Worm (Caenorhabditis elegans) whole organism, L2 larva: ENCODE measurements around the gene F22F4.5.
A peak's percentile ranks its signal among the peaks of the same experiment; 100 is the strongest.

ENCODE experiments used
- C34F6.9 ChIP-seq: fragments of 150-350 bp; optimal IDR thresholded peaks from 2 replicates; lab custom pipeline; 2014; ENCODE audit warnings: missing biosample characterization, missing genetic modification characterization
- Y55F3AM.14 ChIP-seq: fragments of 200-800 bp; sonication (Bioruptor generic); optimal IDR thresholded peaks from 2 replicates; lab custom pipeline; 2018; ENCODE audit warnings: mild to moderate bottlenecking, missing genetic modification characterization, missing compliant biosample characterization
- ZK546.5 ChIP-seq: sonication (generic microtip); optimal IDR thresholded peaks from 2 replicates; lab custom pipeline; 2017; ENCODE audit warnings: missing biosample characterization, missing genetic modification characterization
- alr-1 ChIP-seq: fragments of 150-350 bp; optimal IDR thresholded peaks from 2 replicates; lab custom pipeline; 2014; ENCODE audit warnings: missing biosample characterization, missing genetic modification characterization
- aly-2 ChIP-seq: fragments of 150-350 bp; optimal IDR thresholded peaks from 2 replicates; lab custom pipeline; 2014; ENCODE audit warnings: missing biosample characterization, missing genetic modification characterization
- ama-1 ChIP-seq: fragments of 150-350 bp; optimal IDR thresholded peaks from 2 replicates; lab custom pipeline; 2018; ENCODE audit warnings: inconsistent platforms
- blmp-1 ChIP-seq: sonication (generic microtip); optimal IDR thresholded peaks from 2 replicates; lab custom pipeline; 2017; ENCODE audit warnings: missing genetic modification characterization, mild to moderate bottlenecking, missing compliant biosample characterization, antibody characterized with exemption, moderate library complexity; ENCODE audit not compliant: insufficient read depth
- ceh-16 ChIP-seq: fragments of 150-350 bp; optimal IDR thresholded peaks from 2 replicates; lab custom pipeline; 2014; ENCODE audit warnings: missing biosample characterization, missing genetic modification characterization
- crh-2 ChIP-seq: sonication (generic microtip); optimal IDR thresholded peaks from 2 replicates; lab custom pipeline; 2017; ENCODE audit warnings: missing biosample characterization, missing genetic modification characterization
- dmd-4 ChIP-seq: sonication (generic microtip); optimal IDR thresholded peaks from 2 replicates; lab custom pipeline; 2017; ENCODE audit warnings: missing biosample characterization, missing genetic modification characterization
- egl-27 ChIP-seq: sonication (generic microtip); optimal IDR thresholded peaks from 3 replicates; lab custom pipeline; 2017; ENCODE audit warnings: missing biosample characterization, missing genetic modification reagents, missing genetic modification characterization
- elt-1 ChIP-seq: fragments of 150-350 bp; optimal IDR thresholded peaks from 2 replicates; lab custom pipeline; 2014; ENCODE audit warnings: missing biosample characterization, missing genetic modification characterization
- fos-1 ChIP-seq: fragments of 150-350 bp; optimal IDR thresholded peaks from 2 replicates; lab custom pipeline; 2014; ENCODE audit warnings: missing biosample characterization, missing genetic modification characterization
- gmeb-1 ChIP-seq: fragments of 150-350 bp; optimal IDR thresholded peaks from 2 replicates; lab custom pipeline; 2014; ENCODE audit warnings: missing biosample characterization, missing genetic modification characterization
- lin-11 ChIP-seq: fragments of 150-350 bp; sonication (generic microtip); optimal IDR thresholded peaks from 2 replicates; lab custom pipeline; 2014; ENCODE audit warnings: missing biosample characterization, missing genetic modification characterization, inconsistent platforms, mixed read lengths
- mab-5 ChIP-seq: fragments of 150-350 bp; optimal IDR thresholded peaks from 2 replicates; lab custom pipeline; 2014; ENCODE audit warnings: missing biosample characterization, missing genetic modification characterization
- mbf-1 ChIP-seq: sonication (generic microtip); optimal IDR thresholded peaks from 2 replicates; lab custom pipeline; 2017; ENCODE audit warnings: missing biosample characterization, missing genetic modification characterization
- mdl-1 ChIP-seq, 2 experiments: fragments of 150-350 bp in 1 of 2; sonication (generic microtip) in 1 of 2; optimal IDR thresholded peaks; 2 replicates each; lab custom pipeline; 2017; ENCODE audit warnings: missing biosample characterization in 2 of 2, missing genetic modification characterization in 2 of 2
- nhr-11 ChIP-seq: fragments of 150-350 bp; optimal IDR thresholded peaks from 2 replicates; lab custom pipeline; 2014; ENCODE audit warnings: missing biosample characterization, missing genetic modification characterization
- nhr-12 ChIP-seq: fragments of 150-350 bp; optimal IDR thresholded peaks from 2 replicates; lab custom pipeline; 2014; ENCODE audit warnings: missing biosample characterization, missing genetic modification characterization
- nhr-129 ChIP-seq: fragments of 150-350 bp; optimal IDR thresholded peaks from 2 replicates; lab custom pipeline; 2014; ENCODE audit warnings: missing biosample characterization, missing genetic modification characterization
- nhr-21 ChIP-seq: fragments of 150-350 bp; optimal IDR thresholded peaks from 2 replicates; lab custom pipeline; 2014; ENCODE audit warnings: missing biosample characterization, missing genetic modification characterization
- nhr-23 ChIP-seq: fragments of 150-350 bp; optimal IDR thresholded peaks from 2 replicates; lab custom pipeline; 2014; ENCODE audit warnings: missing biosample characterization, missing genetic modification reagents, missing genetic modification characterization
- nhr-237 ChIP-seq: fragments of 150-350 bp; optimal IDR thresholded peaks from 2 replicates; lab custom pipeline; 2014; ENCODE audit warnings: missing biosample characterization, missing genetic modification characterization
- nhr-25 ChIP-seq: fragments of 150-350 bp; sonication (generic microtip); optimal IDR thresholded peaks from 3 replicates; lab custom pipeline; 2014; ENCODE audit warnings: missing biosample characterization, missing genetic modification characterization
- nhr-6 ChIP-seq: fragments of 150-350 bp; optimal IDR thresholded peaks from 2 replicates; lab custom pipeline; 2014; ENCODE audit warnings: missing biosample characterization, missing genetic modification characterization
- nhr-77 ChIP-seq: fragments of 150-350 bp; optimal IDR thresholded peaks from 2 replicates; lab custom pipeline; 2014; ENCODE audit warnings: missing biosample characterization, missing genetic modification characterization
- sem-4 ChIP-seq: fragments of 150-350 bp; optimal IDR thresholded peaks from 2 replicates; lab custom pipeline; 2014; ENCODE audit warnings: missing biosample characterization, missing genetic modification reagents, missing genetic modification characterization
- skn-1 ChIP-seq: sonication (generic microtip); optimal IDR thresholded peaks from 2 replicates; lab custom pipeline; 2017; ENCODE audit warnings: missing biosample characterization, missing genetic modification characterization
- sma-3 ChIP-seq: sonication (generic microtip); optimal IDR thresholded peaks from 2 replicates; lab custom pipeline; 2016; ENCODE audit warnings: missing genetic modification reagents, missing genetic modification characterization, missing compliant biosample characterization
- sma-9 ChIP-seq, 2 experiments: fragments of 150-350 bp in 1 of 2; sonication (generic microtip) in 1 of 2; optimal IDR thresholded peaks; 2 replicates each; lab custom pipeline; 2014 to 2016; ENCODE audit warnings: missing genetic modification characterization in 2 of 2, mild to moderate bottlenecking in 1 of 2, missing biosample characterization in 1 of 2, missing compliant biosample characterization in 1 of 2, missing genetic modification reagents in 1 of 2, moderate library complexity in 1 of 2
- snpc-4 ChIP-seq: fragments of 150-350 bp; optimal IDR thresholded peaks from 2 replicates; lab custom pipeline; 2014; ENCODE audit warnings: missing biosample characterization, missing genetic modification characterization
- unc-39 ChIP-seq: fragments of 150-350 bp; optimal IDR thresholded peaks from 2 replicates; lab custom pipeline; 2014; ENCODE audit warnings: missing biosample characterization, missing genetic modification characterization
- unc-55 ChIP-seq: fragments of 150-350 bp; sonication (generic microtip); optimal IDR thresholded peaks from 3 replicates; lab custom pipeline; 2014; ENCODE audit warnings: missing biosample characterization, missing genetic modification reagents, missing genetic modification characterization
- unc-62 ChIP-seq: fragments of 150-350 bp; optimal IDR thresholded peaks from 2 replicates; lab custom pipeline; 2014; ENCODE audit warnings: missing biosample characterization, missing genetic modification reagents, missing genetic modification characterization
- ztf-4 ChIP-seq: fragments of 150-350 bp; optimal IDR thresholded peaks from 2 replicates; lab custom pipeline; 2014; ENCODE audit warnings: missing biosample characterization, missing genetic modification characterization

The F22F4.5 gene

ce11 chrX:5976206-5976960, 16.3 kb downstream of the F22F4.5 start (continued):
- TF ChIP-seq snpc-4, result no peak
- TF ChIP-seq ceh-16 (tag; lab: Kevin White, UChicago), result no peak
- TF ChIP-seq nhr-25 (tag; lab: Kevin White, UChicago), result peak; percentile 39
- no peak for TF ChIP-seq mdl-1 (tag; optimal IDR thresholded peaks at IDR 0.05; lab: Kevin White, UChicago)
- TF ChIP-seq nhr-129 (tag; lab: Kevin White, UChicago), result peak; percentile 54
- no peak for TF ChIP-seq sma-3 (GFP tag; lab: Kevin White, UChicago)
- TF ChIP-seq nhr-6, result no peak
- TF ChIP-seq skn-1 (tag; lab: Kevin White, UChicago), result no peak
- TF ChIP-seq nhr-11, result no peak
- no peak for TF ChIP-seq elt-1 (tag; lab: Kevin White, UChicago)
- TF ChIP-seq nhr-21, result no peak
- peak; percentile 27 for TF ChIP-seq unc-55 (GFP tag; lab: Kevin White, UChicago)
- TF ChIP-seq aly-2 (tag; lab: Kevin White, UChicago), result no peak
- no peak for TF ChIP-seq sem-4
- no peak for TF ChIP-seq alr-1 (tag; lab: Kevin White, UChicago)
- no peak for TF ChIP-seq ZK546.5 (tag; lab: Kevin White, UChicago)
- TF ChIP-seq mbf-1, result no peak
- TF ChIP-seq blmp-1, result no peak
- no peak for TF ChIP-seq unc-39 (tag; lab: Kevin White, UChicago)
- TF ChIP-seq crh-2 (tag; lab: Kevin White, UChicago), result no peak
- TF ChIP-seq Y55F3AM.14 (GFP tag; lab: Kevin White, UChicago), result no peak
- no peak for TF ChIP-seq nhr-237 (tag; lab: Kevin White, UChicago)
- no peak for TF ChIP-seq dmd-4 (tag; lab: Kevin White, UChicago)
- TF ChIP-seq unc-62 (GFP tag; lab: Kevin White, UChicago), result no peak
- TF ChIP-seq, all 48 proteins: peak for 10

ce11 chrX:5975726-5976125, 16.9 kb downstream of the F22F4.5 start:
- no peak for TF ChIP-seq mab-5 (tag; lab: Kevin White, UChicago)
- TF ChIP-seq unc-55 (GFP tag; lab: Kevin White, UChicago), result no peak
- no peak for TF ChIP-seq unc-39 (tag; lab: Kevin White, UChicago)
- TF ChIP-seq ama-1, result no peak
- TF ChIP-seq aly-2 (tag; lab: Kevin White, UChicago), result no peak
- TF ChIP-seq ztf-4 (tag; lab: Kevin White, UChicago), result no peak
- TF ChIP-seq nhr-129 (tag; lab: Kevin White, UChicago), result no peak
- TF ChIP-seq elt-1 (tag; lab: Kevin White, UChicago), result no peak
- no peak for TF ChIP-seq sma-9 (GFP tag; optimal IDR thresholded peaks at IDR 0.05; lab: Kevin White, UChicago)
- no peak for TF ChIP-seq sma-9 (tag; optimal IDR thresholded peaks at IDR 0.05; lab: Kevin White, UChicago)
- TF ChIP-seq alr-1 (tag; lab: Kevin White, UChicago), result no peak
- TF ChIP-seq mdl-1 (tag; optimal IDR thresholded peaks at IDR 0.05; lab: Kevin White, UChicago), result no peak
- no peak for TF ChIP-seq egl-27 (tag; lab: Kevin White, UChicago)
- TF ChIP-seq ceh-16 (tag; lab: Kevin White, UChicago), result no peak
- TF ChIP-seq, all 48 proteins: peak for 0

- no peak for TF ChIP-seq nhr-77
- TF ChIP-seq crh-2 (tag; lab: Kevin White, UChicago), result peak; percentile 8
- TF ChIP-seq C34F6.9 (tag; lab: Kevin White, UChicago), result peak; percentile 3
These were observed 17.4 kb downstream of the F22F4.5 start for ce11 chrX:5975228-5975627.

- TF ChIP-seq skn-1 (tag; lab: Kevin White, UChicago) (no peak), mab-5 (tag; lab: Kevin White, UChicago) (peak; percentile 40)
These were observed 20.5 kb downstream of the F22F4.5 start for ce11 chrX:5972212-5972611.

DNA sequence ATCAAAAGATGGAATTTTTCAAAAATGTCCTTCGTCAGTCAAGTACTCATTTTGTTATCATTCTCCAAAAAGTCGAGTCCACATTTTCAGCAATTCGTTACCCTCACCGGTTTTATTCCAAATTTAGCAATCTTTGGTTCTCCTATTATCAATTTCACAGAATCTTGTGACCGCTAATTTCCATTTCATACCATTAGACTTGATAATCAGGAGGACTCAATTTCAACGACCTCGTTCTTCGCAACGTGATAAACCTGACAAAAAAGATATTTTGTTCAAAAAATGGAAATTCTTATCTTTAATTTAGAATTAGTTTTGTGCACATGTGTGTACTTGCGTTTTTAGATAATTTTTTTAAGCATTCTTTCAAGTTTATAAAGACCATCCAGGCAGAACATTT, 30.1 kb downstream of the F22F4.5 start:
- TF ChIP-seq unc-62 (GFP tag; lab: Kevin White, UChicago), result no peak
- no peak for TF ChIP-seq nhr-23
- TF ChIP-seq nhr-12 (tag; lab: Kevin White, UChicago), result no peak
- peak; percentile 16 for TF ChIP-seq fos-1 (tag; lab: Kevin White, UChicago)
- TF ChIP-seq nhr-6, result no peak
- TF ChIP-seq sma-9 (GFP tag; optimal IDR thresholded peaks at IDR 0.05; lab: Kevin White, UChicago), result peak; percentile 42
- no peak for TF ChIP-seq sma-9 (tag; optimal IDR thresholded peaks at IDR 0.05; lab: Kevin White, UChicago)
- no peak for TF ChIP-seq nhr-21
- no peak for TF ChIP-seq mab-5 (tag; lab: Kevin White, UChicago)
- TF ChIP-seq unc-55 (GFP tag; lab: Kevin White, UChicago), result no peak
- peak; percentile 41 for TF ChIP-seq gmeb-1 (tag; lab: Kevin White, UChicago)
- no peak for TF ChIP-seq lin-11 (tag; lab: Kevin White, UChicago)
